Fruit fly (Drosophila melanogaster) whole organism, embryonic: ENCODE results near the gene 7B2.

Experiments
- Bgb ChIP-seq: fragments of 200-800 bp; sonication (Bioruptor generic); IDR thresholded peaks from 2 replicates; pipeline ENCODE4 v1.3.6; 2022; ENCODE audit warnings: missing biosample characterization, missing genetic modification characterization; ENCODE audit not compliant: partially characterized antibody
- CG1024 ChIP-seq: fragments of 200-800 bp; sonication (Bioruptor generic); IDR thresholded peaks from 2 replicates; pipeline ENCODE4 v1.3.6; 2022; ENCODE audit warnings: missing biosample characterization, missing genetic modification characterization
- CG10654 ChIP-seq: fragments of 200-800 bp; sonication (Bioruptor generic); optimal IDR thresholded peaks from 2 replicates; lab custom pipeline; 2016; ENCODE audit warnings: missing biosample characterization, missing genetic modification characterization
- CG11504 ChIP-seq: fragments of 200-800 bp; sonication (Bioruptor generic); optimal IDR thresholded peaks from 3 replicates; lab custom pipeline; 2019; ENCODE audit warnings: missing biosample characterization, mild to moderate bottlenecking, missing genetic modification characterization, moderate library complexity
- CG11695 ChIP-seq: fragments of 200-800 bp; sonication (Bioruptor generic); IDR thresholded peaks from 3 replicates; pipeline ENCODE4 v1.3.6; 2022; ENCODE audit warnings: missing biosample characterization, missing genetic modification characterization
- CG12659 ChIP-seq: fragments of 200-800 bp; sonication (Bioruptor generic); optimal IDR thresholded peaks from 3 replicates; lab custom pipeline; 2017; ENCODE audit warnings: mild to moderate bottlenecking, missing biosample characterization, missing genetic modification reagents, missing genetic modification characterization
- CG15011 ChIP-seq: fragments of 200-800 bp; sonication (Bioruptor generic); optimal IDR thresholded peaks from 3 replicates; lab custom pipeline; 2018; ENCODE audit warnings: missing biosample characterization, mild to moderate bottlenecking, missing genetic modification characterization
- CG15601 ChIP-seq: fragments of 200-800 bp; sonication (Bioruptor generic); optimal IDR thresholded peaks from 3 replicates; lab custom pipeline; 2019; ENCODE audit warnings: missing biosample characterization, mild to moderate bottlenecking, missing genetic modification characterization, moderate library complexity
- CG17612 ChIP-seq: fragments of 200-800 bp; sonication (Bioruptor generic); IDR thresholded peaks from 2 replicates; pipeline ENCODE4 v1.3.6; 2022; ENCODE audit warnings: missing biosample characterization, missing genetic modification characterization
- CG18619 ChIP-seq: fragments of 200-800 bp; sonication (Bioruptor generic); optimal IDR thresholded peaks from 3 replicates; lab custom pipeline; 2017; ENCODE audit warnings: missing biosample characterization, mild to moderate bottlenecking, missing genetic modification characterization
- CG31224 ChIP-seq: fragments of 200-800 bp; sonication (Bioruptor generic); IDR thresholded peaks from 2 replicates; pipeline ENCODE4 v1.3.6; 2022; ENCODE audit warnings: missing biosample characterization, missing genetic modification characterization
- CG3163 ChIP-seq: fragments of 200-800 bp; sonication (Bioruptor generic); optimal IDR thresholded peaks from 3 replicates; lab custom pipeline; 2016; ENCODE audit warnings: missing biosample characterization, missing genetic modification characterization
- CG32532 ChIP-seq: fragments of 200-800 bp; sonication (Bioruptor generic); IDR thresholded peaks from 2 replicates; pipeline ENCODE4 v1.3.6; 2022; ENCODE audit warnings: missing biosample characterization, missing genetic modification characterization
- CG3281 ChIP-seq: fragments of 200-800 bp; sonication (Bioruptor generic); optimal IDR thresholded peaks from 3 replicates; lab custom pipeline; 2017; ENCODE audit warnings: missing biosample characterization, mild to moderate bottlenecking, missing genetic modification characterization
- CG4282 ChIP-seq: fragments of 200-800 bp; sonication (Bioruptor generic); optimal IDR thresholded peaks from 2 replicates; lab custom pipeline; 2016; ENCODE audit warnings: missing biosample characterization, missing genetic modification characterization
- CG4328 ChIP-seq: fragments of 200-800 bp; sonication (Bioruptor generic); optimal IDR thresholded peaks from 3 replicates; lab custom pipeline; 2017; ENCODE audit warnings: missing biosample characterization, missing genetic modification reagents, missing genetic modification characterization
- CG6689 ChIP-seq: fragments of 200-800 bp; sonication (Bioruptor generic); IDR thresholded peaks from 2 replicates; pipeline ENCODE4 v1.3.6; 2022; ENCODE audit warnings: missing biosample characterization, missing genetic modification characterization
- CG7928 ChIP-seq: fragments of 200-800 bp; sonication (Bioruptor generic); optimal IDR thresholded peaks from 2 replicates; lab custom pipeline; 2017; ENCODE audit warnings: missing biosample characterization, mild to moderate bottlenecking, missing genetic modification characterization
- CG7987 ChIP-seq: fragments of 200-800 bp; sonication (Bioruptor generic); optimal IDR thresholded peaks from 2 replicates; lab custom pipeline; 2018; ENCODE audit warnings: missing biosample characterization, mild to moderate bottlenecking, missing genetic modification characterization, moderate library complexity
- CG8388 ChIP-seq: fragments of 200-800 bp; sonication (Bioruptor generic); optimal IDR thresholded peaks from 2 replicates; lab custom pipeline; 2019; ENCODE audit warnings: missing biosample characterization, mild to moderate bottlenecking, missing genetic modification characterization, moderate library complexity
- CG9609 ChIP-seq: fragments of 200-800 bp; sonication (Bioruptor generic); optimal IDR thresholded peaks from 3 replicates; lab custom pipeline; 2016; ENCODE audit warnings: missing biosample characterization, missing genetic modification characterization
- Dll ChIP-seq: fragments of 200-800 bp; sonication (Bioruptor generic); IDR thresholded peaks from 4 replicates; pipeline ENCODE4 v1.3.6; 2022; ENCODE audit warnings: missing biosample characterization, missing genetic modification characterization; ENCODE audit not compliant: partially characterized antibody
- Ets65A ChIP-seq: fragments of 200-800 bp; sonication (Bioruptor generic); peaks from one replicate; lab custom pipeline; 2016; ENCODE audit warnings: missing biosample characterization, missing genetic modification characterization
- Gsc ChIP-seq: fragments of 200-800 bp; sonication (Bioruptor generic); IDR thresholded peaks from 2 replicates; pipeline ENCODE4 v1.3.6; 2022; ENCODE audit warnings: missing biosample characterization, missing genetic modification characterization
- Gug ChIP-seq: fragments of 200-800 bp; sonication (Bioruptor generic); IDR thresholded peaks from 4 replicates; pipeline ENCODE4 v1.3.6; 2022; ENCODE audit warnings: missing biosample characterization, missing genetic modification characterization
- Hey ChIP-seq: fragments of 200-800 bp; sonication (Bioruptor generic); optimal IDR thresholded peaks from 3 replicates; lab custom pipeline; 2018; ENCODE audit warnings: missing biosample characterization, mild to moderate bottlenecking, missing genetic modification characterization
- NC2α ChIP-seq: fragments of 200-800 bp; sonication (Bioruptor generic); optimal IDR thresholded peaks from 2 replicates; lab custom pipeline; 2016; ENCODE audit warnings: missing biosample characterization, missing genetic modification characterization
- Neu2 ChIP-seq: fragments of 200-800 bp; sonication (Bioruptor generic); optimal IDR thresholded peaks from 3 replicates; lab custom pipeline; 2016; ENCODE audit warnings: missing biosample characterization, missing genetic modification characterization, borderline replicate concordance
- Oli ChIP-seq: fragments of 200-800 bp; sonication (Bioruptor generic); optimal IDR thresholded peaks from 2 replicates; lab custom pipeline; 2018; ENCODE audit warnings: missing biosample characterization, mild to moderate bottlenecking, missing genetic modification characterization, moderate library complexity
- Rfx ChIP-seq: fragments of 200-800 bp; sonication (Bioruptor generic); IDR thresholded peaks from 2 replicates; pipeline ENCODE4 v1.3.6; 2022; ENCODE audit warnings: missing biosample characterization, missing genetic modification characterization
- Six4 ChIP-seq: fragments of 200-800 bp; sonication (Bioruptor generic); optimal IDR thresholded peaks from 2 replicates; lab custom pipeline; 2016; ENCODE audit warnings: missing biosample characterization, missing genetic modification characterization
- Usf ChIP-seq: fragments of 200-800 bp; sonication (Bioruptor generic); optimal IDR thresholded peaks from 2 replicates; lab custom pipeline; 2017; ENCODE audit warnings: missing genotype, missing biosample characterization, missing genetic modification characterization
- al ChIP-seq: fragments of 200-800 bp; sonication (Bioruptor generic); IDR thresholded peaks from 2 replicates; pipeline ENCODE4 v1.3.6; 2022; ENCODE audit warnings: missing biosample characterization, missing genetic modification characterization
- amos ChIP-seq: fragments of 200-800 bp; sonication (Bioruptor generic); IDR thresholded peaks from 2 replicates; pipeline ENCODE4 v1.3.6; 2022; ENCODE audit warnings: missing biosample characterization, missing genetic modification characterization; ENCODE audit not compliant: partially characterized antibody
- ap ChIP-seq: fragments of 200-800 bp; sonication (Bioruptor generic); IDR thresholded peaks from 2 replicates; pipeline ENCODE4 v1.3.6; 2022; ENCODE audit warnings: missing biosample characterization, missing genetic modification characterization
- ase ChIP-seq: fragments of 200-800 bp; sonication (Bioruptor generic); IDR thresholded peaks from 3 replicates; pipeline ENCODE4 v1.3.6; 2022; ENCODE audit warnings: missing biosample characterization, missing genetic modification characterization
- btn ChIP-seq: fragments of 200-800 bp; sonication (Bioruptor generic); optimal IDR thresholded peaks from 2 replicates; lab custom pipeline; 2016; ENCODE audit warnings: missing biosample characterization, missing genetic modification characterization
- cad ChIP-seq: fragments of >200 bp; optimal IDR thresholded peaks from 2 replicates; lab custom pipeline; 2017; ENCODE audit warnings: missing biosample characterization, missing genetic modification characterization
- chinmo ChIP-seq: fragments of 200-800 bp; sonication (Bioruptor generic); IDR thresholded peaks from 4 replicates; pipeline ENCODE4 v1.3.6; 2022; ENCODE audit warnings: missing biosample characterization, missing genetic modification characterization; ENCODE audit not compliant: partially characterized antibody
- corto ChIP-seq: fragments of 200-800 bp; sonication (Bioruptor generic); optimal IDR thresholded peaks from 2 replicates; lab custom pipeline; 2016; ENCODE audit warnings: missing biosample characterization, mild to moderate bottlenecking, missing genetic modification characterization, moderate library complexity
- en ChIP-seq: fragments of 200-800 bp; sonication (Bioruptor generic); optimal IDR thresholded peaks from 2 replicates; lab custom pipeline; 2016; ENCODE audit warnings: missing biosample characterization, missing genetic modification characterization
- esg ChIP-seq: fragments of 200-800 bp; sonication (Bioruptor generic); conservative IDR thresholded peaks from 2 replicates; pipeline ENCODE4 v1.3.6; 2022; ENCODE audit warnings: missing biosample characterization, missing genetic modification characterization
- ftz-f1 ChIP-seq: fragments of 200-800 bp; sonication (Bioruptor generic); optimal IDR thresholded peaks from 2 replicates; lab custom pipeline; 2016; ENCODE audit warnings: missing biosample characterization, missing genetic modification characterization
- gfzf ChIP-seq: fragments of 200-800 bp; sonication (Bioruptor generic); optimal IDR thresholded peaks from 2 replicates; lab custom pipeline; 2016; ENCODE audit warnings: missing biosample characterization, mild to moderate bottlenecking, missing genetic modification characterization, moderate library complexity
- grau ChIP-seq: fragments of 200-800 bp; optimal IDR thresholded peaks from 3 replicates; lab custom pipeline; 2019; ENCODE audit warnings: missing biosample characterization, mild to moderate bottlenecking, missing genetic modification characterization, moderate library complexity
- h ChIP-seq: fragments of >200 bp; optimal IDR thresholded peaks from 2 replicates; lab custom pipeline; 2017
- nau ChIP-seq: fragments of 200-800 bp; sonication (Bioruptor generic); optimal IDR thresholded peaks from 3 replicates; lab custom pipeline; 2017; ENCODE audit warnings: missing biosample characterization, mild to moderate bottlenecking, missing genetic modification characterization, missing genetic modification reagents
- otp ChIP-seq: fragments of 200-800 bp; sonication (Bioruptor generic); IDR thresholded peaks from 3 replicates; pipeline ENCODE4, ENCODE4 v1.3.6; 2022; ENCODE audit warnings: missing biosample characterization, missing genetic modification characterization
- psq ChIP-seq: fragments of 200-800 bp; sonication (Bioruptor generic); optimal IDR thresholded peaks from 2 replicates; lab custom pipeline; 2017; ENCODE audit warnings: missing biosample characterization, missing genetic modification characterization
- sisA ChIP-seq: fragments of 200-800 bp; sonication (Bioruptor generic); IDR thresholded peaks from 2 replicates; pipeline ENCODE4 v1.3.6; 2022; ENCODE audit warnings: missing biosample characterization, missing genetic modification characterization
- tgo ChIP-seq: fragments of 200-800 bp; sonication (Bioruptor generic); IDR thresholded peaks from 3 replicates; pipeline ENCODE4 v1.3.6; 2022; ENCODE audit warnings: missing biosample characterization, missing genetic modification characterization
- tll ChIP-seq, 2 experiments: fragments of 200-800 bp in 1 of 2; fragments of >200 bp in 1 of 2; sonication (Bioruptor generic) in 1 of 2; optimal IDR thresholded peaks; 2 replicates each; lab custom pipeline; 2017 to 2019; ENCODE audit warnings: missing biosample characterization in 2 of 2, missing genetic modification characterization in 2 of 2, mild to moderate bottlenecking in 1 of 2, moderate library complexity in 1 of 2

Gene 7B2

DNA sequence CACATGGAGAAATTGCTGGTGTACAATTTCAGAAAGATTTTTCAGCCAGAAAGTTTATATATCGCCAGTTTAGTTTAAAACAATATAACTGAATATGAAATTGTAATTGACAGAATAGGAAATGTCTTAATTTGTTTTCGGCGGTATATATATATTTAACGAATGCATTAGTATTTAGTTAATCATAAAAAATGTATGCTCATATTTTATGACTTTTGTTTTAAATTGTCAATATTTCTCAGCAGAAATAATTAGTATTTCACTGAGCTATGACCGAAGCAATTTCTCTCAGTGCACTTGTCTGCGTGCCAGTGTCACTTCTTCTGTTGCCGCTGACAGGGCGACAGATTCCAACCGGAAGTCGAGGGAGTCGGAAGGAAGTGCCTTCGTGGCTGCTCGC lies 36.4 kb downstream of the 7B2 start (continued):
- TF ChIP-seq ftz-f1 (GFP tag; lab: Kevin White, UChicago) (no peak), CG4328 (GFP tag; lab: Kevin White, UChicago) (peak; percentile 26), NC2α (no peak), CG9609 (no peak), CG3163 (GFP tag; lab: Kevin White, UChicago) (no peak), al (GFP tag; lab: Robert Waterston, UW) (no peak), Gsc (GFP tag; lab: Robert Waterston, UW) (no peak), sisA (GFP tag; lab: Robert Waterston, UW) (peak; percentile 11; the same call in 1 of the 2 replicates), gfzf (GFP tag; lab: Kevin White, UChicago) (no peak), CG17612 (GFP tag; lab: Robert Waterston, UW) (no peak), Ets65A (no peak), CG3281 (GFP tag; lab: Kevin White, UChicago) (peak; percentile 61), Neu2 (GFP tag; lab: Kevin White, UChicago) (no peak), grau (tag; lab: Kevin White, UChicago) (no peak), chinmo (GFP tag; lab: Robert Waterston, UW) (no peak), Usf (GFP tag; lab: Kevin White, UChicago) (no peak), CG8388 (GFP tag; lab: Kevin White, UChicago) (peak; percentile 11), CG11695 (GFP tag; lab: Robert Waterston, UW) (no peak), btn (GFP tag; lab: Kevin White, UChicago) (no peak), CG4282 (GFP tag; lab: Kevin White, UChicago) (no peak), CG15601 (tag; lab: Kevin White, UChicago) (no peak), corto (no peak), Gug (no peak), en (GFP tag; lab: Kevin White, UChicago) (no peak), Six4 (GFP tag; lab: Kevin White, UChicago) (no peak), otp (no peak), tgo (GFP tag; lab: Robert Waterston, UW) (peak; percentile 30; the same call in 1 of the 3 replicates), amos (GFP tag; lab: Robert Waterston, UW) (no peak), tll (GFP tag; optimal IDR thresholded peaks at IDR 0.05; lab: Kevin White, UChicago) (no peak), Oli (tag; lab: Kevin White, UChicago) (peak; percentile 46), CG7987 (GFP tag; lab: Kevin White, UChicago) (no peak), CG31224 (GFP tag; lab: Robert Waterston, UW) (no peak; the same call in 1 of the 2 replicates), CG18619 (GFP tag; lab: Kevin White, UChicago) (peak; percentile 41), CG15011 (GFP tag; lab: Kevin White, UChicago) (peak; percentile 5), Hey (tag; lab: Kevin White, UChicago) (no peak), h (lab: Kevin White, UChicago) (no peak), esg (GFP tag; lab: Robert Waterston, UW) (no peak), ase (GFP tag; lab: Robert Waterston, UW) (no peak), nau (no peak), cad (GFP tag; lab: Kevin White, UChicago) (no peak), psq (GFP tag; lab: Kevin White, UChicago) (no peak), Bgb (no peak), CG10654 (GFP tag; lab: Kevin White, UChicago) (peak; percentile 15), CG6689 (no peak), CG12659 (GFP tag; lab: Kevin White, UChicago) (peak; percentile 59), Dll (GFP tag; lab: Robert Waterston, UW) (no peak), Rfx (GFP tag; lab: Robert Waterston, UW) (no peak; the same call in 1 of the 2 replicates), ap (GFP tag; lab: Robert Waterston, UW) (no peak), CG7928 (GFP tag; lab: Kevin White, UChicago) (no peak), CG1024 (GFP tag; lab: Robert Waterston, UW) (no peak), CG32532 (GFP tag; lab: Robert Waterston, UW) (0 out of 2 replicates have a peak, but pooled peaks have one; percentile 24), CG11504 (tag; lab: Kevin White, UChicago) (peak; percentile 74)
